Fruit fly (Drosophila melanogaster): ENCODE results near the gene ppk28.

- TF ChIP-seq ttk (optimal IDR thresholded peaks at IDR 0.05): no peak
- TF ChIP-seq h (optimal IDR thresholded peaks at IDR 0.05): no peak
- no peak for TF ChIP-seq Myc (optimal IDR thresholded peaks at IDR 0.05)
These were observed 14.8 kb upstream of the ppk28 start, which contains the start of gene Rrp45 for dm6 chrX:16791058-16791457.
